Fruit fly (Drosophila melanogaster): Measurements from ENCODE around the gene dnc.

DNA sequence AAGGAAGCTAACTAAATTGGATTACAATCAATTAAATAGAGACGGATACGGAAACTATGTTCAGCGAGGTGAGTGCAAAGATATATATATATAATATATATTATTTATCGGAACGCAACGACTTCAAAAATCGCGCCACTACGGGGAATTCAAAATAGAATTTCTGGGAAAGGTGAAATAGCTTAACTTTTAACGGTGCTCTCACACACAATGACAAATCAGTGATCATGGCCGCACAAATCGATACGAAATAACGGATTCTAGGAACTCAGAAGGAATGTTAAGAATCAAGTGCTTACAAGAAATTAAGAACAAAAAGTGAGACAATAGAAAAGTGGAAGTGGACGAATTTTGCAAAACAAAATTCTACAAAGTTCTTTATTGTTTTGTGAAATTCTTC lies 197.4 kb downstream of the dnc start:
- TF ChIP-seq brk (GFP tag; optimal IDR thresholded peaks at IDR 0.05) (no peak), Sp1 (GFP tag; optimal IDR thresholded peaks at IDR 0.05) (no peak), dsf (GFP tag; optimal IDR thresholded peaks at IDR 0.05; ENCODE audit: borderline replicate concordance) (no peak), CG9705 (GFP tag; optimal IDR thresholded peaks at IDR 0.05) (no peak), jim (GFP tag; optimal IDR thresholded peaks at IDR 0.05) (no peak), h (GFP tag; optimal IDR thresholded peaks at IDR 0.05) (no peak), sv (GFP tag; optimal IDR thresholded peaks at IDR 0.05) (no peak)

Measured in whole organism, wandering third instar larva.